Worm (Caenorhabditis elegans): ENCODE results near the gene K08F9.4.

K08F9.4 gene

ce11 chrV:15184097-15185040, 40.5 kb downstream of the K08F9.4 start, which contains the start of gene Y75B12B.1:
Gene Y75B12B.1, plus strand, starts transcription at chrV:15184699.
- TF ChIP-seq pes-1 (GFP tag; IDR thresholded peaks at IDR 0.05) (no peak), hmbx-1 (tag; optimal IDR thresholded peaks at IDR 0.05) (no peak)

ce11 chrV:15186259-15186927, 42.6 kb downstream of the K08F9.4 start, which contains the start of gene Y75B12B.3:
Gene Y75B12B.3, minus strand, starts transcription at chrV:15186279.
- TF ChIP-seq ets-7 (tag; optimal IDR thresholded peaks at IDR 0.05) (no peak), ceh-36 (tag; optimal IDR thresholded peaks at IDR 0.05) (no peak), tbx-37 (GFP tag; conservative IDR thresholded peaks at IDR 0.05) (no peak), aly-1 (tag; optimal IDR thresholded peaks at IDR 0.05) (no peak), tbx-11 (GFP tag; IDR thresholded peaks at IDR 0.05) (no peak), ceh-13 (GFP tag; optimal IDR thresholded peaks at IDR 0.05) (no peak)

- TF ChIP-seq scrt-1 (GFP tag; IDR thresholded peaks at IDR 0.05), result no peak
- no peak for TF ChIP-seq tbx-37 (GFP tag; conservative IDR thresholded peaks at IDR 0.05)
- no peak for TF ChIP-seq tra-4 (tag; optimal IDR thresholded peaks at IDR 0.05)
- no peak for TF ChIP-seq hnd-1 (tag; optimal IDR thresholded peaks at IDR 0.05)
Observed at ce11 chrV:15187083-15188057, 43.6 kb downstream of the K08F9.4 start, which contains the start of the genes cyn-7 and bath-36. Gene cyn-7, minus strand, starts transcription at chrV:15187378. Gene bath-36, plus strand, starts transcription at chrV:15187888.

ce11 chrV:15189567-15189966, 45.7 kb downstream of the K08F9.4 start, which contains the start of gene cyn-3:
Gene cyn-3, plus strand, starts transcription at chrV:15189927.
- no peak for TF ChIP-seq flt-1 (GFP tag; IDR thresholded peaks at IDR 0.05)
- TF ChIP-seq sea-1 (GFP tag; conservative IDR thresholded peaks at IDR 0.05), result no peak
- TF ChIP-seq hmg-4 (GFP tag; optimal IDR thresholded peaks at IDR 0.05), result no peak
- TF ChIP-seq pes-1 (GFP tag; IDR thresholded peaks at IDR 0.05), result no peak
- TF ChIP-seq tbx-37 (GFP tag; conservative IDR thresholded peaks at IDR 0.05), result no peak
- TF ChIP-seq tra-4 (tag; optimal IDR thresholded peaks at IDR 0.05), result no peak
- no peak for TF ChIP-seq ceh-36 (tag; optimal IDR thresholded peaks at IDR 0.05)
- no peak for TF ChIP-seq hmbx-1 (tag; optimal IDR thresholded peaks at IDR 0.05)
- no peak for TF ChIP-seq ets-7 (tag; optimal IDR thresholded peaks at IDR 0.05)
- TF ChIP-seq ama-1 (optimal IDR thresholded peaks at IDR 0.05), result no peak
- no peak for TF ChIP-seq scrt-1 (GFP tag; IDR thresholded peaks at IDR 0.05)
- no peak for TF ChIP-seq B0310.2 (tag; optimal IDR thresholded peaks at IDR 0.05)
- no peak for TF ChIP-seq aly-1 (tag; optimal IDR thresholded peaks at IDR 0.05)
- no peak for TF ChIP-seq hnd-1 (tag; optimal IDR thresholded peaks at IDR 0.05)
- TF ChIP-seq F13C5.2 (tag; optimal IDR thresholded peaks at IDR 0.05), result no peak
- TF ChIP-seq ceh-13 (GFP tag; optimal IDR thresholded peaks at IDR 0.05), result no peak
- TF ChIP-seq tbx-11 (GFP tag; IDR thresholded peaks at IDR 0.05), result no peak

- TF ChIP-seq B0310.2 (tag; optimal IDR thresholded peaks at IDR 0.05) (peak; percentile 92), tbx-11 (GFP tag; IDR thresholded peaks at IDR 0.05) (peak; percentile 91), hmg-4 (GFP tag; optimal IDR thresholded peaks at IDR 0.05) (peak; percentile 97), tra-4 (tag; optimal IDR thresholded peaks at IDR 0.05) (peak; percentile 87), sea-1 (GFP tag; conservative IDR thresholded peaks at IDR 0.05) (peak; percentile 94), flt-1 (GFP tag; IDR thresholded peaks at IDR 0.05) (peak; percentile 91), tbx-37 (GFP tag; conservative IDR thresholded peaks at IDR 0.05) (peak; percentile 80), ets-7 (tag; optimal IDR thresholded peaks at IDR 0.05) (peak; percentile 88), F13C5.2 (tag; optimal IDR thresholded peaks at IDR 0.05) (peak; percentile 97), ceh-13 (GFP tag; optimal IDR thresholded peaks at IDR 0.05) (peak; percentile 89), ceh-36 (tag; optimal IDR thresholded peaks at IDR 0.05) (peak; percentile 85), aly-1 (tag; optimal IDR thresholded peaks at IDR 0.05) (peak; percentile 96), pes-1 (GFP tag; IDR thresholded peaks at IDR 0.05) (peak; percentile 94), ama-1 (optimal IDR thresholded peaks at IDR 0.05) (peak; percentile 48), hnd-1 (tag; optimal IDR thresholded peaks at IDR 0.05) (peak; percentile 76), scrt-1 (GFP tag; IDR thresholded peaks at IDR 0.05) (peak; percentile 93), hmbx-1 (tag; optimal IDR thresholded peaks at IDR 0.05) (peak; percentile 67)
Observed at ce11 chrV:15190903-15191302, 47.1 kb downstream of the K08F9.4 start, which contains the start of gene Y75B12B.11. Gene Y75B12B.11, plus strand, starts transcription at chrV:15191296.

- TF ChIP-seq F13C5.2 (tag; optimal IDR thresholded peaks at IDR 0.05) (no peak), ceh-13 (GFP tag; optimal IDR thresholded peaks at IDR 0.05) (no peak), sea-1 (GFP tag; conservative IDR thresholded peaks at IDR 0.05) (no peak), ets-7 (tag; optimal IDR thresholded peaks at IDR 0.05) (no peak), tra-4 (tag; optimal IDR thresholded peaks at IDR 0.05) (no peak), ceh-36 (tag; optimal IDR thresholded peaks at IDR 0.05) (no peak), tbx-11 (GFP tag; IDR thresholded peaks at IDR 0.05) (no peak), pes-1 (GFP tag; IDR thresholded peaks at IDR 0.05) (no peak), aly-1 (tag; optimal IDR thresholded peaks at IDR 0.05) (no peak), scrt-1 (GFP tag; IDR thresholded peaks at IDR 0.05) (no peak)
Observed at ce11 chrV:15191971-15192370, 48.2 kb downstream of the K08F9.4 start.

All from whole organism, early embryonic.